Worm (Caenorhabditis elegans): ENCODE data around the gene Y54G2A.77.

- TF ChIP-seq ama-1 (optimal IDR thresholded peaks at IDR 0.05) (no peak), B0310.2 (tag; optimal IDR thresholded peaks at IDR 0.05) (no peak), ets-7 (tag; optimal IDR thresholded peaks at IDR 0.05) (no peak), scrt-1 (GFP tag; IDR thresholded peaks at IDR 0.05) (no peak), ceh-36 (tag; optimal IDR thresholded peaks at IDR 0.05) (no peak), ceh-13 (GFP tag; optimal IDR thresholded peaks at IDR 0.05) (no peak), sea-1 (GFP tag; conservative IDR thresholded peaks at IDR 0.05) (no peak), hnd-1 (tag; optimal IDR thresholded peaks at IDR 0.05) (no peak)
Observed at ce11 chrIV:2776733-2777132, 14.3 kb downstream of the Y54G2A.77 start.
